Worm (Caenorhabditis elegans) whole organism, L1 larva: ENCODE data around the gene F09G8.7.

Source experiments
- ama-1 ChIP-seq: fragments of 150-350 bp; optimal IDR thresholded peaks from 2 replicates; lab custom pipeline; 2014
- dpl-1 ChIP-seq, 3 experiments: fragments of 150-350 bp in 2 of 3; sonication (generic microtip) in 1 of 3; optimal IDR thresholded peaks; 2 replicates each; lab custom pipeline; 2014 to 2017; ENCODE audit warnings: missing biosample characterization in 3 of 3, missing genetic modification characterization in 3 of 3, missing genetic modification reagents in 3 of 3
- fkh-10 ChIP-seq: sonication (generic microtip); optimal IDR thresholded peaks from 2 replicates; lab custom pipeline; 2017; ENCODE audit warnings: missing biosample characterization, missing genetic modification reagents, missing genetic modification characterization
- lin-13 ChIP-seq: fragments of 150-350 bp; optimal IDR thresholded peaks from 2 replicates; lab custom pipeline; 2014; ENCODE audit warnings: missing biosample characterization, missing genetic modification reagents, missing genetic modification characterization
- lin-39 ChIP-seq: fragments of 150-350 bp; optimal IDR thresholded peaks from 2 replicates; lab custom pipeline; 2014; ENCODE audit warnings: missing biosample characterization, missing genetic modification reagents, missing genetic modification characterization
- nhr-76 ChIP-seq: sonication (generic microtip); optimal IDR thresholded peaks from 2 replicates; lab custom pipeline; 2017; ENCODE audit warnings: missing biosample characterization, missing genetic modification characterization
- rnt-1 ChIP-seq: sonication (generic microtip); optimal IDR thresholded peaks from 2 replicates; lab custom pipeline; 2016; ENCODE audit warnings: mild to moderate bottlenecking, missing genetic modification characterization, moderate library complexity, missing compliant biosample characterization
- tbx-2 ChIP-seq: sonication (generic microtip); optimal IDR thresholded peaks from 2 replicates; lab custom pipeline; 2016; ENCODE audit warnings: missing genetic modification characterization, missing compliant biosample characterization
- unc-130 ChIP-seq: fragments of 150-350 bp; optimal IDR thresholded peaks from 2 replicates; lab custom pipeline; 2017; ENCODE audit warnings: missing biosample characterization, missing genetic modification characterization, inconsistent platforms
- unc-86 ChIP-seq: sonication (generic microtip); optimal IDR thresholded peaks from 2 replicates; lab custom pipeline; 2016; ENCODE audit warnings: missing genetic modification characterization, missing compliant biosample characterization
- unc-98 ChIP-seq: fragments of 200-800 bp; sonication (Bioruptor generic); IDR thresholded peaks from 2 replicates; pipeline ENCODE4 v1.3.6; 2022; ENCODE audit warnings: missing genetic modification characterization, missing compliant biosample characterization

DNA sequence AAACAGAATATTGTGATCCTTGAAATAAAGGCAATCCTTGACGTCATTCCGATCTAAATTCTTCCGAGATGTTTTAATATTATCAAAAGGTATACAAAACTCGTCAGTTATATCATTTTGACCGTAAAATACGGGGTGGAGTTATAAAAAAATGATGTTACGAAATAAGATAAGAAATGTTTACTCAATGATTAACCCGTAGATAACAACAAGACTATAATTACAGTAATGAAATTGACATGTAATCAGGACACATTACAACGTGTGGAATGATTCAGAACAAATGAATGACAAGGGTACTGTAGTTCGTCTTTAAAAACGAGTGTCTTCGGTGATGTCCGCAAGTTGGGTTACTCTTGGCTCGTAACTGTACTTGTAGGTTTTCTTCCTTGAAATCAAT, 30.3 kb downstream of the F09G8.7 start, which contains the start of gene tsp-2:
- TF ChIP-seq ama-1 (lab: Kevin White, UChicago) = no peak
- TF ChIP-seq nhr-76 = no peak
- TF ChIP-seq rnt-1 (tag; lab: Kevin White, UChicago) = no peak
- no peak for TF ChIP-seq tbx-2
- TF ChIP-seq unc-86 = no peak
- no peak for TF ChIP-seq lin-39
- TF ChIP-seq lin-13 (GFP tag; lab: Kevin White, UChicago) = no peak
- TF ChIP-seq fkh-10 (GFP tag; lab: Kevin White, UChicago) = no peak
- TF ChIP-seq unc-130 (tag; lab: Kevin White, UChicago) = no peak
- TF ChIP-seq unc-98 (GFP tag; lab: Robert Waterston, UW) = no peak
- TF ChIP-seq dpl-1 (GFP tag; optimal IDR thresholded peaks at IDR 0.05; lab: Kevin White, UChicago) = no peak
